Worm (Caenorhabditis elegans) whole organism, L4 larva: ENCODE measurements around the gene ZK1086.2.

Experiments used
- F37D6.2 ChIP-seq: sonication (generic microtip); optimal IDR thresholded peaks from 2 replicates; lab custom pipeline; 2016; ENCODE audit warnings: mild to moderate bottlenecking, missing genetic modification characterization, missing compliant biosample characterization
- Y48G9A.11 ChIP-seq: fragments of 200-800 bp; sonication (Bioruptor generic); IDR thresholded peaks from 2 replicates; pipeline ENCODE4 v1.3.6; 2022; ENCODE audit warnings: missing genetic modification reagents, missing genetic modification characterization, missing compliant biosample characterization
- ZK546.5 ChIP-seq, 2 experiments: sonication (generic microtip); optimal IDR thresholded peaks; 2 replicates each; lab custom pipeline; 2017; ENCODE audit warnings: missing biosample characterization in 2 of 2, missing genetic modification characterization in 2 of 2
- arid-1 ChIP-seq: fragments of 200-800 bp; sonication (Bioruptor generic); conservative IDR thresholded peaks from 2 replicates; pipeline ENCODE4 v1.3.6; 2022; ENCODE audit warnings: missing genetic modification reagents, missing genetic modification characterization, missing compliant biosample characterization
- ceh-20 ChIP-seq: fragments of 200-800 bp; sonication (Bioruptor generic); IDR thresholded peaks from 2 replicates; pipeline ENCODE4 v1.3.6; 2022; ENCODE audit warnings: missing genetic modification reagents, missing genetic modification characterization, missing compliant biosample characterization
- ceh-32 ChIP-seq: sonication (generic microtip); optimal IDR thresholded peaks from 2 replicates; lab custom pipeline; 2016; ENCODE audit warnings: mild to moderate bottlenecking, missing genetic modification characterization, missing compliant biosample characterization; ENCODE audit not compliant: poor library complexity
- ceh-44 ChIP-seq: fragments of 200-800 bp; sonication (Bioruptor generic); IDR thresholded peaks from 2 replicates; pipeline ENCODE4 v1.3.6; 2022; ENCODE audit warnings: missing genetic modification reagents, missing genetic modification characterization, missing compliant biosample characterization
- cey-2 ChIP-seq: sonication (generic microtip); optimal IDR thresholded peaks from 3 replicates; lab custom pipeline; 2017; ENCODE audit warnings: missing genetic modification characterization, mild to moderate bottlenecking, missing compliant biosample characterization, antibody characterized with exemption, borderline replicate concordance; ENCODE audit not compliant: insufficient read depth
- daf-12 ChIP-seq: fragments of 150-350 bp; optimal IDR thresholded peaks from 2 replicates; lab custom pipeline; 2014; ENCODE audit warnings: missing biosample characterization, missing genetic modification reagents, missing genetic modification characterization
- daf-19 ChIP-seq: fragments of 200-800 bp; sonication (Bioruptor generic); conservative IDR thresholded peaks from 2 replicates; pipeline ENCODE4 v1.3.6; 2022; ENCODE audit warnings: missing genetic modification characterization, missing compliant biosample characterization
- dmd-6 ChIP-seq: fragments of 200-800 bp; sonication (Bioruptor generic); IDR thresholded peaks from 2 replicates; pipeline ENCODE4 v1.3.6; 2022; ENCODE audit warnings: missing genetic modification reagents, missing genetic modification characterization, missing compliant biosample characterization
- dmd-8 ChIP-seq: fragments of 200-800 bp; sonication (Bioruptor generic); IDR thresholded peaks from 2 replicates; pipeline ENCODE4 v1.3.6; 2022; ENCODE audit warnings: missing genetic modification characterization, missing compliant biosample characterization
- dmd-9 ChIP-seq: fragments of 200-800 bp; sonication (Bioruptor generic); IDR thresholded peaks from 2 replicates; pipeline ENCODE4 v1.3.6; 2022; ENCODE audit warnings: missing genetic modification reagents, missing genetic modification characterization, missing compliant biosample characterization
- dpl-1 ChIP-seq: fragments of 150-350 bp; optimal IDR thresholded peaks from 2 replicates; lab custom pipeline; 2014; ENCODE audit warnings: missing biosample characterization, missing genetic modification reagents, missing genetic modification characterization
- dve-1 ChIP-seq: sonication (generic microtip); optimal IDR thresholded peaks from 2 replicates; lab custom pipeline; 2017; ENCODE audit warnings: antibody characterized with exemption, mild to moderate bottlenecking, missing genetic modification characterization, missing compliant biosample characterization; ENCODE audit not compliant: insufficient read depth
- egl-27 ChIP-seq: sonication (generic microtip); optimal IDR thresholded peaks from 3 replicates; lab custom pipeline; 2017; ENCODE audit warnings: missing biosample characterization, missing genetic modification reagents, missing genetic modification characterization
- egl-43 ChIP-seq: fragments of 200-800 bp; sonication (Bioruptor generic); IDR thresholded peaks from 2 replicates; pipeline ENCODE4 v1.3.6; 2022; ENCODE audit warnings: missing genetic modification reagents, missing genetic modification characterization, missing compliant biosample characterization
- gei-8 ChIP-seq: fragments of 200-800 bp; sonication (Bioruptor generic); optimal IDR thresholded peaks from 2 replicates; lab custom pipeline; 2018; ENCODE audit warnings: mild to moderate bottlenecking, missing genetic modification characterization, missing compliant biosample characterization
- hif-1 ChIP-seq, 2 experiments: sonication (generic microtip); optimal IDR thresholded peaks; 2 replicates each; lab custom pipeline; 2016 to 2017; ENCODE audit warnings: missing compliant biosample characterization in 2 of 2, missing genetic modification characterization in 2 of 2, missing genetic modification reagents in 2 of 2, missing genotype in 2 of 2, mild to moderate bottlenecking in 1 of 2
- hlh-11 ChIP-seq: fragments of 200-800 bp; sonication (Bioruptor generic); optimal IDR thresholded peaks from 2 replicates; lab custom pipeline; 2018; ENCODE audit warnings: mild to moderate bottlenecking, missing genetic modification characterization, missing compliant biosample characterization
- hlh-30 ChIP-seq: sonication (generic microtip); optimal IDR thresholded peaks from 2 replicates; lab custom pipeline; 2017; ENCODE audit warnings: antibody characterized with exemption, mild to moderate bottlenecking, missing genetic modification characterization, missing compliant biosample characterization; ENCODE audit not compliant: insufficient read depth
- lir-3 ChIP-seq: sonication (generic microtip); optimal IDR thresholded peaks from 2 replicates; lab custom pipeline; 2016; ENCODE audit warnings: mild to moderate bottlenecking, missing genetic modification characterization, missing compliant biosample characterization
- mdl-1 ChIP-seq, 2 experiments: fragments of 150-350 bp in 1 of 2; sonication (generic microtip) in 1 of 2; optimal IDR thresholded peaks; 2 replicates each; lab custom pipeline; 2014 to 2017; ENCODE audit warnings: missing biosample characterization in 2 of 2, missing genetic modification characterization in 2 of 2
- mdt-29 ChIP-seq: fragments of 200-800 bp; sonication (Bioruptor generic); IDR thresholded peaks from 2 replicates; pipeline ENCODE4 v1.3.6; 2022; ENCODE audit warnings: missing genetic modification reagents, missing genetic modification characterization, missing compliant biosample characterization
- mep-1 ChIP-seq: fragments of 150-350 bp; sonication (generic microtip); optimal IDR thresholded peaks from 3 replicates; lab custom pipeline; 2014; ENCODE audit warnings: missing biosample characterization, missing genetic modification characterization
- mxl-2 ChIP-seq: fragments of 200-800 bp; sonication (Bioruptor generic); conservative IDR thresholded peaks from 2 replicates; pipeline ENCODE4 v1.3.6; 2022; ENCODE audit warnings: missing genetic modification reagents, missing genetic modification characterization, missing compliant biosample characterization
- mxl-3 ChIP-seq: fragments of 200-800 bp; sonication (Bioruptor generic); optimal IDR thresholded peaks from 2 replicates; lab custom pipeline; 2018; ENCODE audit warnings: mild to moderate bottlenecking, missing genetic modification characterization, missing compliant biosample characterization
- nhr-48 ChIP-seq: sonication (generic microtip); optimal IDR thresholded peaks from 2 replicates; lab custom pipeline; 2016; ENCODE audit warnings: mild to moderate bottlenecking, missing genetic modification characterization, missing compliant biosample characterization
- nhr-6 ChIP-seq: fragments of 150-350 bp; optimal IDR thresholded peaks from 2 replicates; lab custom pipeline; 2014; ENCODE audit warnings: missing biosample characterization, missing genetic modification characterization
- nhr-76 ChIP-seq: fragments of 150-350 bp; optimal IDR thresholded peaks from 2 replicates; lab custom pipeline; 2014; ENCODE audit warnings: missing biosample characterization, missing genetic modification characterization
- nhr-77 ChIP-seq: fragments of 150-350 bp; optimal IDR thresholded peaks from 2 replicates; lab custom pipeline; 2014; ENCODE audit warnings: missing biosample characterization, missing genetic modification characterization
- pha-4 ChIP-seq, 2 experiments: fragments of 150-350 bp in 1 of 2; fragments of 200-800 bp in 1 of 2; sonication (Bioruptor generic) in 1 of 2; IDR thresholded peaks in 1 of 2; optimal IDR thresholded peaks in 1 of 2; 2 replicates each; pipeline versions ENCODE4 v1.3.6 to Lab custom; 2014 to 2022; ENCODE audit warnings: missing genetic modification characterization in 2 of 2, missing genetic modification reagents in 2 of 2, missing biosample characterization in 1 of 2, missing compliant biosample characterization in 1 of 2
- php-3 ChIP-seq: fragments of 200-800 bp; sonication (Bioruptor generic); IDR thresholded peaks from 2 replicates; pipeline ENCODE4 v1.3.6; 2022; ENCODE audit warnings: missing genetic modification reagents, missing genetic modification characterization, missing compliant biosample characterization
- skn-1 ChIP-seq: fragments of 150-350 bp; optimal IDR thresholded peaks from 2 replicates; lab custom pipeline; 2014; ENCODE audit warnings: missing biosample characterization, missing genetic modification characterization
- snpc-1.2 ChIP-seq: fragments of 200-800 bp; sonication (Bioruptor generic); IDR thresholded peaks from 2 replicates; pipeline ENCODE4 v1.3.6; 2022; ENCODE audit warnings: missing genetic modification reagents, missing genetic modification characterization, missing compliant biosample characterization
- tra-1 ChIP-seq: fragments of 200-800 bp; sonication (Bioruptor generic); IDR thresholded peaks from 2 replicates; pipeline ENCODE4 v1.3.6; 2022; ENCODE audit warnings: missing genetic modification reagents, missing genetic modification characterization, missing compliant biosample characterization
- vab-7 ChIP-seq: fragments of 200-800 bp; sonication (Bioruptor generic); IDR thresholded peaks from 2 replicates; pipeline ENCODE4 v1.3.6; 2022; ENCODE audit warnings: missing genetic modification reagents, missing genetic modification characterization, missing compliant biosample characterization
- zag-1 ChIP-seq: fragments of 150-350 bp; optimal IDR thresholded peaks from 2 replicates; lab custom pipeline; 2014; ENCODE audit warnings: missing biosample characterization, missing genetic modification characterization
- zfp-3 ChIP-seq: fragments of 200-800 bp; sonication (Bioruptor generic); conservative IDR thresholded peaks from 2 replicates; pipeline ENCODE4 v1.3.6; 2022; ENCODE audit warnings: missing genetic modification reagents, missing genetic modification characterization, missing compliant biosample characterization
- zip-2 ChIP-seq: fragments of 150-350 bp; optimal IDR thresholded peaks from 2 replicates; lab custom pipeline; 2014; ENCODE audit warnings: missing biosample characterization, missing genetic modification characterization

ZK1086.2 gene

DNA sequence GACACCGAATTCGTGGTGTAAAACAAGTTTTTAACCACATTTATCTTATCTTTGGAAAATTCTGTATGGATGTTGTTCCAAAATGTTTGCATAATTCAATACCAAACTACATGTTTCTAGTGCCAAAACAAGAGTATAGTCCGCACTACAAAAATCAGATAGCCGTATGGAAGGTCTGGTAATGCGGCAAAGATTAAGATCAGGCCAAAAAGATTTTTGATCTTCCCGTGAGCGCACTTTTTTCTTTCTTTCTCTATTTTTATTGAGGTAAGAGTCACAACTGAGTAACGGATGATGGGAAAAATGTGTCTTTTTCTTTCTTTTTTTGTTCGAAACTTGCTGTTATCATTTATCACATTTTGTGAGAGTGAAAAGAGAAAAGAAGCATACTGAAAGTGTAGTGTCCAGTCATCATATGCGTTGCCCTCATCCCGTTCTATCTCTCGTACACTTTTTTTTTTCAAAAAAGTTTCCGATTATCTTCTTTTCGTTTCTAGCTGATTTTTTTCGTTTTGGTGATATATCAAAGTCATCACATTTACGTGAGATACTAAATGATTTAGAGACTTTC lies 48.8 kb downstream of the ZK1086.2 start (continued):
- TF ChIP-seq zfp-3: no peak
- TF ChIP-seq mxl-3 (GFP tag; lab: Kevin White, UChicago): peak; percentile 68
- no peak for TF ChIP-seq daf-19
- TF ChIP-seq zip-2 (tag; lab: Kevin White, UChicago): no peak
- peak; percentile 8 for TF ChIP-seq dve-1
- TF ChIP-seq nhr-6: peak; percentile 34
- no peak for TF ChIP-seq mxl-2 (GFP tag; lab: Robert Waterston, UW)
- TF ChIP-seq dmd-8: no peak
- no peak for TF ChIP-seq egl-43
- TF ChIP-seq mep-1: peak; percentile 26
- TF ChIP-seq php-3 (GFP tag; lab: Robert Waterston, UW): no peak
- TF ChIP-seq dmd-6: peak; percentile 84
- TF ChIP-seq ZK546.5 (tag; optimal IDR thresholded peaks at IDR 0.05; lab: Kevin White, UChicago): no peak
- peak; percentile 75 for TF ChIP-seq tra-1
- no peak for TF ChIP-seq mdt-29
- TF ChIP-seq skn-1 (tag; lab: Kevin White, UChicago): no peak
- no peak for TF ChIP-seq gei-8 (GFP tag; lab: Kevin White, UChicago)
- TF ChIP-seq snpc-1.2 (GFP tag; lab: Robert Waterston, UW): no peak
- TF ChIP-seq dmd-9 (GFP tag; lab: Robert Waterston, UW): no peak
- no peak for TF ChIP-seq ceh-32 (tag; lab: Kevin White, UChicago)
- peak; percentile 70 for TF ChIP-seq nhr-48 (tag; lab: Kevin White, UChicago)
- TF ChIP-seq ceh-44 (GFP tag; lab: Robert Waterston, UW): no peak
- no peak for TF ChIP-seq lir-3 (tag; lab: Kevin White, UChicago)
- TF ChIP-seq daf-12 (tag; lab: Kevin White, UChicago): no peak
- no peak for TF ChIP-seq cey-2
- TF ChIP-seq nhr-77 (tag; lab: Kevin White, UChicago): no peak
- TF ChIP-seq pha-4 (GFP tag; IDR thresholded peaks at IDR 0.05; lab: Robert Waterston, UW): no peak
- TF ChIP-seq pha-4 (tag; optimal IDR thresholded peaks at IDR 0.05; lab: Kevin White, UChicago): no peak
- TF ChIP-seq arid-1 (GFP tag; lab: Robert Waterston, UW): no peak
- no peak for TF ChIP-seq F37D6.2 (tag; lab: Kevin White, UChicago)
- peak in 1 of 2 experiments; percentile 47 for TF ChIP-seq hif-1 (tag; optimal IDR thresholded peaks at IDR 0.05; lab: Kevin White, UChicago)
- peak in 1 of 2 experiments; percentile 32 for TF ChIP-seq mdl-1 (tag; optimal IDR thresholded peaks at IDR 0.05; lab: Kevin White, UChicago)
- TF ChIP-seq egl-27: no peak
- TF ChIP-seq ceh-20 (GFP tag; lab: Robert Waterston, UW): peak; percentile 47; the same call in 1 of the 2 replicates
- TF ChIP-seq hlh-11: peak; percentile 84
- TF ChIP-seq nhr-76 (tag; lab: Kevin White, UChicago): no peak
- TF ChIP-seq vab-7 (GFP tag; lab: Robert Waterston, UW): no peak
- TF ChIP-seq dpl-1 (GFP tag; lab: Kevin White, UChicago): no peak
- TF ChIP-seq hlh-30 (tag; lab: Kevin White, UChicago): peak; percentile 63
- no peak for TF ChIP-seq Y48G9A.11 (GFP tag; lab: Robert Waterston, UW)

DNA sequence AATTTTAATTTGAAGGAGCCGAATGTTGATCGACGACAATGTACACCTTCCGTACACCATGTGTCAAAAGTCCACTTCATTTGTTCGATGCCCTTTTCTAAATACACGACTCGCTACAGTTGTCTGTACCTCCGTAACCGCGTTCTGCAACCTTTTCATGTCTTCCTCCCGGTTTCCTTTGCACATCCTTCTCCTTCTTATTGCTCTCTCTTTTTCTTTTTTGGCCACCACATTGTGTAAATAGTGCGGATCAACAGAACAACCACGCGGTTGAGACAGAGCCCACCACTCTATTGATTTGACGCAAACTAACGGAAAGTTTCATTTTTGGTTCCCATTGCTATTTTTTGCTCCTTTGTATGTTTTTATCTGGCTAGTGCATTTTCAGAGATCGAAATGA lies 50.1 kb downstream of the ZK1086.2 start:
- no peak for TF ChIP-seq zag-1 (tag; lab: Kevin White, UChicago)
- no peak for TF ChIP-seq dmd-8
